Worm (Caenorhabditis elegans) whole organism, L2 larva: ENCODE measurements around the gene twk-24.

Experiments
- C34F6.9 ChIP-seq: fragments of 150-350 bp; optimal IDR thresholded peaks from 2 replicates; lab custom pipeline; 2014; ENCODE audit warnings: missing biosample characterization, missing genetic modification characterization
- F13H6.1 ChIP-seq: sonication (generic microtip); optimal IDR thresholded peaks from 2 replicates; lab custom pipeline; 2016; ENCODE audit warnings: missing genetic modification characterization, missing compliant biosample characterization
- R02D3.7 ChIP-seq: fragments of 150-350 bp; optimal IDR thresholded peaks from 2 replicates; lab custom pipeline; 2014; ENCODE audit warnings: missing biosample characterization, missing genetic modification characterization
- ZK546.5 ChIP-seq: sonication (generic microtip); optimal IDR thresholded peaks from 2 replicates; lab custom pipeline; 2017; ENCODE audit warnings: missing biosample characterization, missing genetic modification characterization
- alr-1 ChIP-seq: fragments of 150-350 bp; optimal IDR thresholded peaks from 2 replicates; lab custom pipeline; 2014; ENCODE audit warnings: missing biosample characterization, missing genetic modification characterization
- aly-2 ChIP-seq: fragments of 150-350 bp; optimal IDR thresholded peaks from 2 replicates; lab custom pipeline; 2014; ENCODE audit warnings: missing biosample characterization, missing genetic modification characterization
- blmp-1 ChIP-seq: sonication (generic microtip); optimal IDR thresholded peaks from 2 replicates; lab custom pipeline; 2017; ENCODE audit warnings: missing genetic modification characterization, mild to moderate bottlenecking, missing compliant biosample characterization, antibody characterized with exemption, moderate library complexity; ENCODE audit not compliant: insufficient read depth
- ceh-82 ChIP-seq: fragments of 150-350 bp; optimal IDR thresholded peaks from 2 replicates; lab custom pipeline; 2014; ENCODE audit warnings: missing biosample characterization, missing genetic modification characterization
- crh-2 ChIP-seq: sonication (generic microtip); optimal IDR thresholded peaks from 2 replicates; lab custom pipeline; 2017; ENCODE audit warnings: missing biosample characterization, missing genetic modification characterization
- dmd-4 ChIP-seq: sonication (generic microtip); optimal IDR thresholded peaks from 2 replicates; lab custom pipeline; 2017; ENCODE audit warnings: missing biosample characterization, missing genetic modification characterization
- egl-27 ChIP-seq: sonication (generic microtip); optimal IDR thresholded peaks from 3 replicates; lab custom pipeline; 2017; ENCODE audit warnings: missing biosample characterization, missing genetic modification reagents, missing genetic modification characterization
- elt-1 ChIP-seq: fragments of 150-350 bp; optimal IDR thresholded peaks from 2 replicates; lab custom pipeline; 2014; ENCODE audit warnings: missing biosample characterization, missing genetic modification characterization
- elt-3 ChIP-seq: sonication (generic microtip); optimal IDR thresholded peaks from 2 replicates; lab custom pipeline; 2017; ENCODE audit warnings: missing biosample characterization, missing genetic modification characterization
- fos-1 ChIP-seq: fragments of 150-350 bp; optimal IDR thresholded peaks from 2 replicates; lab custom pipeline; 2014; ENCODE audit warnings: missing biosample characterization, missing genetic modification characterization
- gmeb-1 ChIP-seq: fragments of 150-350 bp; optimal IDR thresholded peaks from 2 replicates; lab custom pipeline; 2014; ENCODE audit warnings: missing biosample characterization, missing genetic modification characterization
- lin-11 ChIP-seq: fragments of 150-350 bp; sonication (generic microtip); optimal IDR thresholded peaks from 2 replicates; lab custom pipeline; 2014; ENCODE audit warnings: missing biosample characterization, missing genetic modification characterization, inconsistent platforms, mixed read lengths
- lin-13 ChIP-seq: fragments of 150-350 bp; optimal IDR thresholded peaks from 2 replicates; lab custom pipeline; 2014; ENCODE audit warnings: missing biosample characterization, missing genetic modification reagents, missing genetic modification characterization
- lin-39 ChIP-seq: fragments of 150-350 bp; optimal IDR thresholded peaks from 2 replicates; lab custom pipeline; 2014; ENCODE audit warnings: missing biosample characterization, missing genetic modification reagents, missing genetic modification characterization
- lsy-2 ChIP-seq, 2 experiments: fragments of 150-350 bp in 1 of 2; sonication (generic microtip) in 1 of 2; optimal IDR thresholded peaks; 2 replicates each; lab custom pipeline; 2014 to 2017; ENCODE audit warnings: missing biosample characterization in 2 of 2, missing genetic modification characterization in 2 of 2
- mab-5 ChIP-seq: fragments of 150-350 bp; optimal IDR thresholded peaks from 2 replicates; lab custom pipeline; 2014; ENCODE audit warnings: missing biosample characterization, missing genetic modification characterization
- mbf-1 ChIP-seq: sonication (generic microtip); optimal IDR thresholded peaks from 2 replicates; lab custom pipeline; 2017; ENCODE audit warnings: missing biosample characterization, missing genetic modification characterization
- mdl-1 ChIP-seq, 2 experiments: fragments of 150-350 bp in 1 of 2; sonication (generic microtip) in 1 of 2; optimal IDR thresholded peaks; 2 replicates each; lab custom pipeline; 2017; ENCODE audit warnings: missing biosample characterization in 2 of 2, missing genetic modification characterization in 2 of 2
- nhr-10 ChIP-seq: sonication (generic microtip); optimal IDR thresholded peaks from 2 replicates; lab custom pipeline; 2017; ENCODE audit warnings: missing biosample characterization, missing genetic modification characterization
- nhr-11 ChIP-seq: fragments of 150-350 bp; optimal IDR thresholded peaks from 2 replicates; lab custom pipeline; 2014; ENCODE audit warnings: missing biosample characterization, missing genetic modification characterization
- nhr-129 ChIP-seq: fragments of 150-350 bp; optimal IDR thresholded peaks from 2 replicates; lab custom pipeline; 2014; ENCODE audit warnings: missing biosample characterization, missing genetic modification characterization
- nhr-21 ChIP-seq: fragments of 150-350 bp; optimal IDR thresholded peaks from 2 replicates; lab custom pipeline; 2014; ENCODE audit warnings: missing biosample characterization, missing genetic modification characterization
- nhr-23 ChIP-seq: fragments of 150-350 bp; optimal IDR thresholded peaks from 2 replicates; lab custom pipeline; 2014; ENCODE audit warnings: missing biosample characterization, missing genetic modification reagents, missing genetic modification characterization
- nhr-25 ChIP-seq: fragments of 150-350 bp; sonication (generic microtip); optimal IDR thresholded peaks from 3 replicates; lab custom pipeline; 2014; ENCODE audit warnings: missing biosample characterization, missing genetic modification characterization
- nhr-6 ChIP-seq: fragments of 150-350 bp; optimal IDR thresholded peaks from 2 replicates; lab custom pipeline; 2014; ENCODE audit warnings: missing biosample characterization, missing genetic modification characterization
- nhr-77 ChIP-seq: fragments of 150-350 bp; optimal IDR thresholded peaks from 2 replicates; lab custom pipeline; 2014; ENCODE audit warnings: missing biosample characterization, missing genetic modification characterization
- sem-4 ChIP-seq: fragments of 150-350 bp; optimal IDR thresholded peaks from 2 replicates; lab custom pipeline; 2014; ENCODE audit warnings: missing biosample characterization, missing genetic modification reagents, missing genetic modification characterization
- sma-3 ChIP-seq: sonication (generic microtip); optimal IDR thresholded peaks from 2 replicates; lab custom pipeline; 2016; ENCODE audit warnings: missing genetic modification reagents, missing genetic modification characterization, missing compliant biosample characterization
- sma-9 ChIP-seq, 2 experiments: fragments of 150-350 bp in 1 of 2; sonication (generic microtip) in 1 of 2; optimal IDR thresholded peaks; 2 replicates each; lab custom pipeline; 2014 to 2016; ENCODE audit warnings: missing genetic modification characterization in 2 of 2, mild to moderate bottlenecking in 1 of 2, missing biosample characterization in 1 of 2, missing compliant biosample characterization in 1 of 2, missing genetic modification reagents in 1 of 2, moderate library complexity in 1 of 2
- unc-39 ChIP-seq: fragments of 150-350 bp; optimal IDR thresholded peaks from 2 replicates; lab custom pipeline; 2014; ENCODE audit warnings: missing biosample characterization, missing genetic modification characterization
- unc-55 ChIP-seq: fragments of 150-350 bp; sonication (generic microtip); optimal IDR thresholded peaks from 3 replicates; lab custom pipeline; 2014; ENCODE audit warnings: missing biosample characterization, missing genetic modification reagents, missing genetic modification characterization
- unc-62 ChIP-seq: fragments of 150-350 bp; optimal IDR thresholded peaks from 2 replicates; lab custom pipeline; 2014; ENCODE audit warnings: missing biosample characterization, missing genetic modification reagents, missing genetic modification characterization
- zag-1 ChIP-seq: fragments of 150-350 bp; optimal IDR thresholded peaks from 2 replicates; lab custom pipeline; 2014; ENCODE audit warnings: missing biosample characterization, missing genetic modification characterization
- ztf-1 ChIP-seq: fragments of 200-800 bp; sonication (Bioruptor generic); conservative IDR thresholded peaks from 2 replicates; pipeline ENCODE4 v1.3.6; 2022; ENCODE audit warnings: missing genetic modification characterization, missing compliant biosample characterization
- ztf-11 ChIP-seq: sonication (generic microtip); optimal IDR thresholded peaks from 2 replicates; lab custom pipeline; 2017; ENCODE audit warnings: missing biosample characterization, missing genetic modification characterization
- ztf-4 ChIP-seq: fragments of 150-350 bp; optimal IDR thresholded peaks from 2 replicates; lab custom pipeline; 2014; ENCODE audit warnings: missing biosample characterization, missing genetic modification characterization

twk-24 gene

DNA sequence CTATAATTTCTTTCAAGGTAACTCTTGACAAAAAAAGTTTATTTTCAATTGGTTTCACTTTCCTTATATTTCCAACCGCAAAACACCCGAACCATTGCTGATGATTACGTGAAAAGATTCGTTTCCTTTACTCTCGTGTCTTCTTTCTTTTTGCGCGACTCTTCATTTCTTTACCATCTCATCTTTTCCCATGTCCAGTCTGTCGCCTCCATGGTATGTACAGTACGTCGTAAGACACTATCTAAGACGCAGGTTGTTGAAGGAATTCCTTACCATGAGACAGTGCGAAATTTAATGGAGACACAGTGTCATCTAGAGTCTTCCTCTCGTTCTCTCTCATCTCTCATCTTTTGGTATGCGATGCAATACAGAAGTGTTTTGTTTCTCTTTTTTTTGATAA is 31.0 kb upstream of the twk-24 start (continued):
- TF ChIP-seq ceh-82 (tag; lab: Kevin White, UChicago) (no peak), nhr-77 (tag; lab: Kevin White, UChicago) (no peak), nhr-10 (tag; lab: Kevin White, UChicago) (no peak), blmp-1 (tag; lab: Kevin White, UChicago) (peak; percentile 84), lin-39 (tag; lab: Kevin White, UChicago) (no peak), ztf-1 (GFP tag; lab: Robert Waterston, UW) (no peak), gmeb-1 (tag; lab: Kevin White, UChicago) (peak; percentile 67), nhr-6 (tag; lab: Kevin White, UChicago) (no peak), elt-1 (tag; lab: Kevin White, UChicago) (no peak), mbf-1 (tag; lab: Kevin White, UChicago) (no peak)

DNA sequence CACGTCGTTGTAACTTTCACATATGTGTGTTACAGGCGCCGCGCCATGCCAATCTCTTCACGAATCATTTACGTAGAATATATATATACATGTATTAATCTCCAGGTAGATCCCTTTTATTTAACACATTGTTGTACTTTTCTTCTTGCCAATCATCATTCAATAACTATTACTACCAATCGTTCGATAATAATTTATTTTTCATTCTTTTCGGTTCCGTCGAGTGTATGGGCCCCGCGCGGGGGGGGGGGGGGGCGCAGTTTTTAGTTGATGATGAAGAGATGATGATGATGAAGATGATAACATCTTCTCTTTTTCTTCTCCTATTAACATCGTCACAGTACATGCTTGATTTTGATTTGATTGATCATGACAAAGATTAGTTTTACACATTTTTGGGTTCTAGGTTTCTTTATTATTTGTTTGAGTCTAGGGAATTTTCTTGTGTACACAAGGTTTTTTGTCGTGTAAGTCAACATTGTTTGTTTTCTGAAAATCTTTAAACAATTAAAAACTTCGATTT is 30.2 kb upstream of the twk-24 start:
- TF ChIP-seq sma-3 (peak; percentile 40), R02D3.7 (tag; lab: Kevin White, UChicago) (no peak), blmp-1 (tag; lab: Kevin White, UChicago) (peak; percentile 20), unc-55 (GFP tag; lab: Kevin White, UChicago) (no peak), sma-9 (GFP tag; optimal IDR thresholded peaks at IDR 0.05; lab: Kevin White, UChicago) (peak; percentile 66), sma-9 (tag; optimal IDR thresholded peaks at IDR 0.05; lab: Kevin White, UChicago) (no peak), egl-27 (no peak), dmd-4 (tag; lab: Kevin White, UChicago) (no peak), ztf-4 (tag; lab: Kevin White, UChicago) (no peak)

DNA sequence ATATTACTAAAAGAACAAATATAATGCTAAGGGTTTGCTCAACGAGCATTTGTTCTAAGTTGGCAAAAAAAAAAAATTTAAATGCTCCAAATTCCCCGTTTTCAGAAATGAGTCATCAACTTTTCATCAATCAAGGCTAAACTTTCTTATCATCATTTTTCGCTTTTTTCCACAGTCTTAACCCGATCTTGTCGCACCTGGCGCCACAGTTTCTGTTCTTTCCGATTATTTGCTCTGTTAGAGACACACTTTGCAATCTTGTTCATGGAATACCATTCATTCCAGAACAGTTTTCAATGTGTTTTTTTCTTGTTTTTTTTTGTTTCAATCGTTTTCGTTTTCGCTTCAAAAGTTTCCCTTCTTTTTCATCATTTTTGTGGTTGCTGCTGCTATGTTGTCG is 29.1 kb upstream of the twk-24 start:
- TF ChIP-seq crh-2 (tag; lab: Kevin White, UChicago) (peak; percentile 51), elt-1 (tag; lab: Kevin White, UChicago) (no peak), elt-3 (tag; lab: Kevin White, UChicago) (no peak), F13H6.1 (no peak), sma-3 (peak; percentile 12), gmeb-1 (tag; lab: Kevin White, UChicago) (no peak), nhr-10 (tag; lab: Kevin White, UChicago) (no peak), ZK546.5 (tag; lab: Kevin White, UChicago) (no peak), nhr-11 (tag; lab: Kevin White, UChicago) (no peak), fos-1 (tag; lab: Kevin White, UChicago) (peak; percentile 92), nhr-21 (tag; lab: Kevin White, UChicago) (no peak), dmd-4 (tag; lab: Kevin White, UChicago) (no peak), sma-9 (GFP tag; optimal IDR thresholded peaks at IDR 0.05; lab: Kevin White, UChicago) (peak; percentile 84), sma-9 (tag; optimal IDR thresholded peaks at IDR 0.05; lab: Kevin White, UChicago) (no peak), egl-27 (no peak)

DNA sequence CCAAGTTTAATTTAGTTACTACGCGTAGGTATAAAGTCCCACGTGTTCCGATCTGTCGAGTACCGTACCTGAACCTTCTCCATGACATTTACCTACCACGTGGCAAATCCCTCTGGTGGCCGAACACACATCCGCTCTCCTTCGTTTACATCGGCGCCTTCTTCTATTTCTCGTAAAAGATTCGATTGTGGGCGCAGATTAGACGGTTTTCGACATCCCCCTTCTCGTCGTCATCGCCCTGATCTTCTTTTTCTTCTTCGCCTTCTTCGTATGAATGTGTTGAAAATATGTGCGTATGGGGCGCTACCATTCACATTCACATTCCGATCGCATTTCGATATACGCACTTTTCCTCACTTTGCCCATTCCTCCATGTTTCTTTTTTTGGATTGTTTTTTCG is 27.7 kb upstream of the twk-24 start:
- no peak for TF ChIP-seq sem-4 (tag; lab: Kevin White, UChicago)
- TF ChIP-seq lsy-2 (tag; optimal IDR thresholded peaks at IDR 0.05; lab: Kevin White, UChicago): peak in 1 of 2 experiments; percentile 25

DNA sequence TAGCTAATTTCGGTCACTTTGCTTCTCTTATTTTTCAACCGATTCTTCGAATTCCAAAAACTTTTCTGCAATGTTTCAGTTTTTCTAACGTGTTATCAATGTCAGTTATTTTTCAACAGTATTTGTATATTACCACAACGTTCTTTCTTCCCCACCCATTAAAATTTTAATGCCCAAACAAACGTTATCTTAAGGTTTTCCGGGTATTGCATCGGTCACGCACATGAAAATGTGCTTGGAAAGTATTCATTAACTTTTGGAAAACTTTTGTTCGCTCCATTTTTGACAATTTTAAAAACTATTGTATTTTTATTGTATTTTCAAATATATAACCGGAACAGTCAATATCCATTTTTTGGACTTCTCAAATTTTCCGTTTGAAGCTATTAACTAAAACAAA is 27.0 kb upstream of the twk-24 start:
- peak; percentile 3 for TF ChIP-seq fos-1 (tag; lab: Kevin White, UChicago)
- no peak for TF ChIP-seq unc-39
- no peak for TF ChIP-seq aly-2 (tag; lab: Kevin White, UChicago)
- no peak for TF ChIP-seq sem-4 (tag; lab: Kevin White, UChicago)
- peak; percentile 22 for TF ChIP-seq gmeb-1 (tag; lab: Kevin White, UChicago)
- TF ChIP-seq nhr-77 (tag; lab: Kevin White, UChicago): no peak
- no peak for TF ChIP-seq sma-3
- TF ChIP-seq mdl-1 (tag; optimal IDR thresholded peaks at IDR 0.05; lab: Kevin White, UChicago): no peak
- no peak for TF ChIP-seq unc-62 (GFP tag; lab: Kevin White, UChicago)

DNA sequence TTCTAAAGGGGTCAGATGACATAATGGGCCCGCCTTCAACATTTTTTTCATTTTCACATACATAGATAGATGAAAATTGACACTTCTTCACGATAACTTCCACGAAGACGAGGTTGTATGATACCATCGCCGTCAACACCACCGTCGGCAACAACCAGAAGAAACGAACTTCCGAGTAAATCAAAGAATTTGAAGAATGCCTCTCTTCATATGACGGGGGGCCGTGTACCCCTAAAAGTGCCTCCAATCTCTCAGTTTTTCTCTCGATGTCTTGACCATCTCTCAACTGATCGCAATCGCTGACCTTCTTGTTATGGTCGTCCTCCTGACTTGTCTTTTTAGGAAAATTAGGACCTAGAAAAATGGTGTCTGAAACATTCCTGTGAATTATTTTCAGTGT is 26.4 kb upstream of the twk-24 start:
- no peak for TF ChIP-seq ceh-82 (tag; lab: Kevin White, UChicago)
- no peak for TF ChIP-seq nhr-23 (tag; lab: Kevin White, UChicago)
- TF ChIP-seq unc-62 (GFP tag; lab: Kevin White, UChicago): no peak
- peak; percentile 26 for TF ChIP-seq blmp-1 (tag; lab: Kevin White, UChicago)
- no peak for TF ChIP-seq gmeb-1 (tag; lab: Kevin White, UChicago)
- TF ChIP-seq nhr-129 (tag; lab: Kevin White, UChicago): peak; percentile 21
- no peak for TF ChIP-seq C34F6.9 (tag; lab: Kevin White, UChicago)
- TF ChIP-seq mab-5 (tag; lab: Kevin White, UChicago): no peak
- peak; percentile 72 for TF ChIP-seq sma-9 (GFP tag; optimal IDR thresholded peaks at IDR 0.05; lab: Kevin White, UChicago)
- TF ChIP-seq sma-9 (tag; optimal IDR thresholded peaks at IDR 0.05; lab: Kevin White, UChicago): no peak
- TF ChIP-seq lin-13 (GFP tag; lab: Kevin White, UChicago): no peak
- TF ChIP-seq lin-11 (tag; lab: Kevin White, UChicago): no peak
- TF ChIP-seq unc-55 (GFP tag; lab: Kevin White, UChicago): no peak
- no peak for TF ChIP-seq alr-1 (tag; lab: Kevin White, UChicago)
- peak; percentile 16 for TF ChIP-seq crh-2 (tag; lab: Kevin White, UChicago)
- peak; percentile 47 for TF ChIP-seq nhr-25 (tag; lab: Kevin White, UChicago)
- no peak for TF ChIP-seq ztf-11 (tag; lab: Kevin White, UChicago)
- peak; percentile 73 for TF ChIP-seq elt-1 (tag; lab: Kevin White, UChicago)
- TF ChIP-seq zag-1 (tag; lab: Kevin White, UChicago): no peak
- TF ChIP-seq, all 48 proteins: peak for 6
